Worm (Caenorhabditis elegans) whole organism, L2 larva: Measurements from ENCODE around the gene clec-134.

ENCODE experiments used
- alr-1 ChIP-seq: fragments of 150-350 bp; optimal IDR thresholded peaks from 2 replicates; lab custom pipeline; 2014; ENCODE audit warnings: missing biosample characterization, missing genetic modification characterization
- aly-2 ChIP-seq: fragments of 150-350 bp; optimal IDR thresholded peaks from 2 replicates; lab custom pipeline; 2014; ENCODE audit warnings: missing biosample characterization, missing genetic modification characterization
- ama-1 ChIP-seq: fragments of 150-350 bp; optimal IDR thresholded peaks from 2 replicates; lab custom pipeline; 2018; ENCODE audit warnings: inconsistent platforms
- elt-3 ChIP-seq: sonication (generic microtip); optimal IDR thresholded peaks from 2 replicates; lab custom pipeline; 2017; ENCODE audit warnings: missing biosample characterization, missing genetic modification characterization
- fos-1 ChIP-seq: fragments of 150-350 bp; optimal IDR thresholded peaks from 2 replicates; lab custom pipeline; 2014; ENCODE audit warnings: missing biosample characterization, missing genetic modification characterization
- lin-13 ChIP-seq: fragments of 150-350 bp; optimal IDR thresholded peaks from 2 replicates; lab custom pipeline; 2014; ENCODE audit warnings: missing biosample characterization, missing genetic modification reagents, missing genetic modification characterization
- lin-39 ChIP-seq: fragments of 150-350 bp; optimal IDR thresholded peaks from 2 replicates; lab custom pipeline; 2014; ENCODE audit warnings: missing biosample characterization, missing genetic modification reagents, missing genetic modification characterization
- nhr-11 ChIP-seq: fragments of 150-350 bp; optimal IDR thresholded peaks from 2 replicates; lab custom pipeline; 2014; ENCODE audit warnings: missing biosample characterization, missing genetic modification characterization
- sma-3 ChIP-seq: sonication (generic microtip); optimal IDR thresholded peaks from 2 replicates; lab custom pipeline; 2016; ENCODE audit warnings: missing genetic modification reagents, missing genetic modification characterization, missing compliant biosample characterization
- unc-39 ChIP-seq: fragments of 150-350 bp; optimal IDR thresholded peaks from 2 replicates; lab custom pipeline; 2014; ENCODE audit warnings: missing biosample characterization, missing genetic modification characterization

DNA sequence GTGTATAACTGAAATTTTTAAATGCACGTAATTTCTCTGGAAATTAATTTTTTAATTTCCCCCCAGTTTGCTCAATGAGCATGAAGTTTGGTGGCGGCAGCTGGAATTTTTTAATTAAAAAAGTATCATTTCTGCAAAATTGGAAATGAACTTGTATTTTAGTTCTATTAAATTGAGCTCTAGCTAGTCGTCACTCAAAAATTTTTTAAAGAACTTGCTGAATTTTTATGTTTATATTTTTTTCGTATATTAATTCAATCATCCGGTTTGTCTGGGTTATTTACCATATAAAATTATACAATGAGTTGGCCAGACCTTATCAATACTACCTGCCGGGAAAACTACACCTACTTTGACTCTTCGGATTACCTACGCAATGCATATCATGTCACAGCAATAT, 1.9 kb downstream of the clec-134 start, which contains the start of gene srh-59:
- no peak for TF ChIP-seq nhr-11 (tag; lab: Kevin White, UChicago)
- no peak for TF ChIP-seq lin-13 (GFP tag; lab: Kevin White, UChicago)
- TF ChIP-seq elt-3 (tag; lab: Kevin White, UChicago): no peak
- TF ChIP-seq sma-3 (GFP tag; lab: Kevin White, UChicago): no peak
- no peak for TF ChIP-seq alr-1
- TF ChIP-seq unc-39 (tag; lab: Kevin White, UChicago): no peak
- no peak for TF ChIP-seq aly-2
- TF ChIP-seq ama-1: no peak
- TF ChIP-seq lin-39 (tag; lab: Kevin White, UChicago): no peak
- TF ChIP-seq fos-1 (tag; lab: Kevin White, UChicago): no peak
